Fruit fly (Drosophila melanogaster) whole organism: ENCODE data around the gene CG9098.

Source experiments
- pan ChIP-seq: fragments of >200 bp; optimal IDR thresholded peaks from 2 replicates; lab custom pipeline; 2017
- psq ChIP-seq: fragments of >200 bp; optimal IDR thresholded peaks from 2 replicates; lab custom pipeline; 2017
- usp ChIP-seq: fragments of >200 bp; optimal IDR thresholded peaks from 2 replicates; lab custom pipeline; 2017; ENCODE audit warnings: missing biosample characterization, missing genetic modification characterization, mixed read lengths

DNA sequence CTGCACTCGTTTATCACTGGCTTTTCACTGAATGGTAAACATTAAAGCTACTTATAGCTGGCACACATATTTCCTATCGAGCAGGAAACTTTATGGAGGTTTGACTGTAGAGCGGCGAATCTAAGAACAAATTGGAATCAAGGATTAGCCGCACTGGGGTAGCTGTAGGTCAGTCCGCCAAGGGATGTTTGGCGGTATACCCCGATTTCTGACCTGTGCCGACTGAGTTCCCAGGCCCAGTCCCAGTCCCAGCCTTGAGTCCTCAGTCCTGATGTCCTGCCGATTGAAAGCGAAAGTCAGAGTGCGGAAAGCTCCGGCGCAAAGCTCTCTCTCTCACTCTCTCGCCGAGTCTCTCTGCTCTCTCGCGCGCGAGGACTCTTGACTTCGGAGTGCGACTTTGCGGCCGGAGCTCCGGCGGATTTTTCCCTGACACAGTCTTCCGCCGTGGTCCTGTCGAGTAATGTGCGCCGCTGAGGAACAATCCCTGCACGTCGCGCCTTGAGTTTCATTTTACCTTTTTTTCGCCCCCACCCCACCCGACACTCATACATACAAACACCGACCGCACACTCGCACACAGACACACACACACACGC is 41.8 kb upstream of the CG9098 start, which contains the start of gene CG13995:
- TF ChIP-seq usp (no peak), pan (lab: Kevin White, UChicago) (no peak), psq (no peak)
